Fruit fly (Drosophila melanogaster) whole organism: ENCODE data around the gene Glut1.
"Not testable (repeated sequence)": the region's sequence is repeated elsewhere in the genome, so short reads cannot be mapped to it uniquely, and the experiment has no call there.

Source experiments
- CG8478 ChIP-seq: fragments of >200 bp; optimal IDR thresholded peaks from 2 replicates; lab custom pipeline; 2018; ENCODE audit warnings: inconsistent platforms
- Dll ChIP-seq: fragments of >200 bp; optimal IDR thresholded peaks from 2 replicates; lab custom pipeline; 2017
- EcR ChIP-seq, 2 experiments: fragments of >200 bp; optimal IDR thresholded peaks; 2 replicates each; lab custom pipeline; 2017; ENCODE audit warnings: missing biosample characterization in 2 of 2, missing genetic modification characterization in 2 of 2, missing genetic modification reagents in 2 of 2
- pan ChIP-seq: fragments of >200 bp; optimal IDR thresholded peaks from 2 replicates; lab custom pipeline; 2017
- psq ChIP-seq: fragments of >200 bp; optimal IDR thresholded peaks from 2 replicates; lab custom pipeline; 2017
- usp ChIP-seq: fragments of >200 bp; optimal IDR thresholded peaks from 2 replicates; lab custom pipeline; 2017; ENCODE audit warnings: missing biosample characterization, missing genetic modification characterization, mixed read lengths

Glut1 gene

DNA sequence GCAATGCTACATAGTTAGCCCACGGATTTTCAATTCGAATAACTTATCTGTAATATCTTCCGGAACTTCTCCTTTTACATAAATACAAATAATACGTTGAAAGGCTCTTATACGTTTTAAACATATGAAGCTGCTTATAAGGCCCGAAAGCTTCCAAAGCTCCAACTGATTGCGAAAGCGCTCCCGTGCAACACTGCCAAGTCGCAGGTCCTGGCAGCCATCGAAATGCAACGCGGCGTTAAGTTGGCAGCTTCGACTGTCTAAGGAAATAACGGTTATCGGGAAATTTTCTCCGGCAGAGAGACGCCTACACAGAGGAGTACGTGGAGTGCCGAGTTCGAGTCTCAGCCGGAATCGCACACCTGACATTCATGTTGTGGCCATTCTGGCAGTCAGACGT is at the start of gene Glut1:
Gene Glut1, plus strand, starts transcription at position 393 of the 400 bp plus-strand sequence.
- TF ChIP-seq pan (lab: Kevin White, UChicago), result no peak
- no peak for TF ChIP-seq CG8478
- no peak for TF ChIP-seq EcR (GFP tag; optimal IDR thresholded peaks at IDR 0.05; lab: Kevin White, UChicago)
- TF ChIP-seq usp (GFP tag; lab: Kevin White, UChicago), result no peak
- no peak for TF ChIP-seq psq (lab: Kevin White, UChicago)

- TF ChIP-seq pan (lab: Kevin White, UChicago); psq (lab: Kevin White, UChicago); usp (GFP tag; lab: Kevin White, UChicago): not testable (repeated sequence)
Observed at dm6 chr3L:865096-865495, 48.8 kb upstream of the Glut1 start, which contains the start of gene CG12502. TSS of gene CG12502 (plus strand) at chr3L:865396.

DNA sequence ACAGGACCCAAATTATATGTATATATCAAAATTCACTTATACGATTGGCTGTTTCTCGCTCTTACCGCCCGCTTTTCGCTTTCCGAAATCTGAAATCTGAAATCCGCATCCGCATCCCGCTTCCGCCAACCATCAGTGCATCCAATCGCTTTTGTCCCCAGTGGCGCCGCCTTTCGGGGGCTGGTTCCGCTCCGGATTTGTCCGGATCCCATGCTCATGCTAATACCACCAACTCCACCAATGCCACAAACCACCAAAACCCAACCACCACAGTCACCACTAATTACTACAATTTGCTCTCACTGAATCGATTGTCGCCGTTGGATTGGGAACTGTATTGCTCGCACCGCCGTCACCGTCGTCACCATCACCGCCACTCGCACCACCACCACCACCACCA is 45.1 kb upstream of the Glut1 start:
- no peak for TF ChIP-seq Dll
- no peak for TF ChIP-seq pan (lab: Kevin White, UChicago)
- no peak for TF ChIP-seq psq (lab: Kevin White, UChicago)
- TF ChIP-seq CG8478, result no peak
- no peak for TF ChIP-seq usp (GFP tag; lab: Kevin White, UChicago)

DNA sequence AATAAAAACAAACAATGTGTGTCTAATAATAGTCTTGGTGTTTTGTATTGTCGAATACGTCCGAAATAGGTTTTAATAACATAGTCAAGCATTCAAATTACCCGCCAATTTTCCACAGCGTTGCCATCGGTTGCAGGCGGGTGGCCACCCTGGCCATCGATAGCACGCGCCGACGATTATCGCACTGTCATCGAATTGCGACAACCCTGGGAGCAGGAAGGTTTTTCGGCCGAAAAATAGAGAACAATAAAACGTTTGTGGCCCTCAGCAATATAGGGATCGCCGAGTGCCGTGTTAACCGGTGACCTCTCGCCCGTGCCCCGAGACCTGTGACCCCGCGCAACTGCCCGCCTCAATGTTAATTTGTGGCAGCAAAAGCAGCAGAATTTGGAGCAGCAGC is 42.2 kb upstream of the Glut1 start, which contains the start of gene Usp10:
Gene Usp10, plus strand, starts transcription at position 187 of the 400 bp plus-strand sequence.
- TF ChIP-seq Dll (no peak), pan (lab: Kevin White, UChicago) (no peak), EcR (GFP tag; optimal IDR thresholded peaks at IDR 0.05; lab: Kevin White, UChicago) (no peak), CG8478 (no peak), usp (GFP tag; lab: Kevin White, UChicago) (no peak), psq (lab: Kevin White, UChicago) (no peak)

DNA sequence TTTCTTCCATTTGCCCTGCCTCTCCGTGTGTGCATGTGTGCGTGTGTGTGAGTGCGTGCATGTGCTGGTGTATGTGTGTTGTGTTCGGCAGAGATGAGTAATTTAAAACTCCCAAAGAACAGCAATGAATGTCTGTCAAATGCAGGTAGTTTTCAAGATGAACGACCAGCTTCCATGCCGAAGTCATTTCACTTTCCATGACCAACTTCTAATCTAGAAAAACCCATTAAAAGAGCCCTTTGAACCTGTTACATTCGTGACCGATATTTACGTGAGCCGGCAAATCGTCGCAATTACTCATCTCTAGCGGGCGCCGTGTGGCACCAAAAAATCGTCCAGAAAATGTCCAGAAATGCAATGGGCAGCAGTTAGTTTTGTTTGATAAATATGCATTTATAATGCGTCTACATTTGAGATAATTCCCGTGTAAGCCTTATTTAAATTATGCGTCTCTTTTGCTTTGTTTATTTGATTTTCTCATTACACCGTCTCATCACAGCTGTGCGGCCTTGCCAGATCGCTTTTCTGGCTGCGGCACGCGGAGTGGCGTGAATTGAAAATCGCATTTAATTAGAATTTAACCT is 41.4 kb upstream of the Glut1 start:
- TF ChIP-seq usp (GFP tag; lab: Kevin White, UChicago), result no peak

dm6 chr3L:875416-876011 is 38.4 kb upstream of the Glut1 start:
- TF ChIP-seq psq (lab: Kevin White, UChicago) (no peak), CG8478 (no peak), pan (lab: Kevin White, UChicago) (no peak), usp (GFP tag; lab: Kevin White, UChicago) (no peak), Dll (no peak), EcR (GFP tag; optimal IDR thresholded peaks at IDR 0.05; lab: Kevin White, UChicago) (no peak)

dm6 chr3L:876087-876486 is 37.8 kb upstream of the Glut1 start:
- TF ChIP-seq CG8478, result no peak
- TF ChIP-seq EcR (GFP tag; optimal IDR thresholded peaks at IDR 0.05; lab: Kevin White, UChicago), result no peak
- no peak for TF ChIP-seq usp (GFP tag; lab: Kevin White, UChicago)
- no peak for TF ChIP-seq pan (lab: Kevin White, UChicago)
- no peak for TF ChIP-seq Dll
- TF ChIP-seq psq (lab: Kevin White, UChicago), result no peak

dm6 chr3L:876656-877055 is 37.2 kb upstream of the Glut1 start:
- TF ChIP-seq Dll (no peak), pan (lab: Kevin White, UChicago) (no peak), psq (lab: Kevin White, UChicago) (no peak), usp (GFP tag; lab: Kevin White, UChicago) (no peak), CG8478 (no peak), EcR (GFP tag; optimal IDR thresholded peaks at IDR 0.05; lab: Kevin White, UChicago) (no peak)

DNA sequence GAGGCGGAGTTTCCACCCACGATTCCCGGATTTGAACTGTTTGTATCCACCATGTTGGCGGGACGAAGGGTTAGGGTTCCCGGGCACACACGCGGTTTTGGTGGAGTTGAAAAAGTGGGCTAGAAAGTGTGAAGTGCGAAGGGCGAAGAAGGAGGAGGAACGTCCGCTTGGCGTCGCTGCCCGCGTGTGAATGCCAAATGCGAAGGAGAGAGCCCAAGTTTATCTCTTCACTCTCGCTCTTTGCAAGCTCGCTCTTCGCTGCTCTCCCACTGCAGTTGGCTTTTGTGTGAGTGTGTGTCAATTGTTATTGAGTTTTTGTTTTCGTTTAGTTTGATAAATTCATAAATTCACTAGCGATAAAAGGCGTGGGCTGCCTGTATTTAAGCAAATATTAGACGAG is 33.0 kb upstream of the Glut1 start:
- TF ChIP-seq psq (lab: Kevin White, UChicago) (no peak), Dll (peak; percentile 51)

DNA sequence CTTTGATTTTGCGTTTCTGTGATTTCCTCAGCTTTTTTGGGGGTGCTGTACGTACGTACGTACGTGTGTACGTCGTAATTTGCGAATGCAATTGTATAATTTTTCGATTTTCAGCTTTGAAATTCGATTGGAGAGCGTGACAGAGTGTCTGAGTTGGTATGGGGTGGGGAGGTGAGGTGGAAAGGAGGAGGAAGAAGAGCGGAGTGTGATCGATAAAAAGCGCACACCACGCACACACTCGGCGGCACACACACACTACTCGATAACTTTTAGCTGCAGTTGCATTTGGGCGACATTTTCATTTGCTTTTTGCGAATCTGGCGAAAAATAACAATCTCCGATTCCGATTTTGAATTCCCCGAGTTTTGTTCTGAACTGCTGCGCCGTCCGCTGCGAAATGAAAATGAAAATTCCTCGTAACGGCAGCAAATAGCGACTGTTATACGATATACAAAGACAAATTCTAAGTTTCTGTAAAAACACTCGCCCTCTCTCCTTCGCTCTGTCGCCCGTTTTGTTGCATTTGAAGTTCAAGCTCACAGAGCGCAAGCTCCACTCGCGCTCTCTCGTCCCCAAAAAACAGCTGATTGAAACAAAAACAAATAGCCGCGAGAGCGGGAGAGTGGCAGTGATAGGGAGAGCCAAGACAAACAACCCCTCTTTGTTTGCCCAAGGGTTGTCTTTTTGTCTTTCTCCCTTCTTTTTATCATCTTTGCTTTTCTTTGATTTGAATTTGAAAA is 32.2 kb upstream of the Glut1 start, which contains the start of gene CG13907:
Gene CG13907, minus strand, starts transcription at position 518 of the 740 bp plus-strand sequence.
- TF ChIP-seq CG8478 (no peak), Dll (peak; percentile 78)

- no peak for TF ChIP-seq EcR (GFP tag; optimal IDR thresholded peaks at IDR 0.05; lab: Kevin White, UChicago)
- TF ChIP-seq pan (lab: Kevin White, UChicago), result no peak
- no peak for TF ChIP-seq psq (lab: Kevin White, UChicago)
- no peak for TF ChIP-seq CG8478
- no peak for TF ChIP-seq Dll
- TF ChIP-seq usp (GFP tag; lab: Kevin White, UChicago), result no peak
Observed at dm6 chr3L:882236-882891, 31.5 kb upstream of the Glut1 start.

- no peak for TF ChIP-seq psq (lab: Kevin White, UChicago)
- TF ChIP-seq usp (GFP tag; lab: Kevin White, UChicago), result no peak
- no peak for TF ChIP-seq EcR (GFP tag; optimal IDR thresholded peaks at IDR 0.05; lab: Kevin White, UChicago)
- no peak for TF ChIP-seq CG8478
- TF ChIP-seq Dll, result no peak
- no peak for TF ChIP-seq pan (lab: Kevin White, UChicago)
Observed at dm6 chr3L:882892-883255, 31.0 kb upstream of the Glut1 start.
